Worm (Caenorhabditis elegans): ENCODE results near the gene H17B01.5.

DNA sequence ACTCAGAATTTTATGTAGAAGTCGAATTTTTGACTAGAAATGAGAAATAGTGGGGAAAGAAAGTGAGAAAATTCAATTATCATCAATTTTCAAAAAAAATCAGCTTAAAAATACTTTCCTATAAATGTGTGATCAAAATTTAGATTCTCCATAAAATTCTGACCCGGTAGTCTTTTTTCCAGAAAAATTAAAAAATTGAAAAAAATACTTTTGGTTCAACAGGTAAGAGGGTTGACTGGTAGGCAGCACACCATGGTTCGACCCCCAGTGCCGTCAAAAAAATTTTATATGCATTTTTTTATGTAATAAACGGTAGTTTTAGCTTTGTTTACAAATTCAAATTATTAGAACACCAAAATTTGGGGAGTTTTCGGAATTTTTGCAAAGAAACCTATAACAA lies 3.9 kb upstream of the H17B01.5 start:
- TF ChIP-seq unc-39 (tag; optimal IDR thresholded peaks at IDR 0.05), result no peak
- no peak for TF ChIP-seq lin-39 (tag; optimal IDR thresholded peaks at IDR 0.05)
- TF ChIP-seq aly-2 (tag; optimal IDR thresholded peaks at IDR 0.05), result no peak
- no peak for TF ChIP-seq elt-3 (tag; optimal IDR thresholded peaks at IDR 0.05)
